Worm (Caenorhabditis elegans) whole organism, midembryonic: ENCODE measurements around the gene snap-1.

Source experiments
- T22C8.4 ChIP-seq: fragments of 200-800 bp; sonication (Bioruptor generic); IDR thresholded peaks from 2 replicates; pipeline ENCODE4 v1.3.6; 2022; ENCODE audit warnings: missing genetic modification characterization, missing compliant biosample characterization
- cog-1 ChIP-seq: sonication (generic microtip); optimal IDR thresholded peaks from 2 replicates; lab custom pipeline; 2016; ENCODE audit warnings: missing genetic modification characterization, missing compliant biosample characterization
- tab-1 ChIP-seq: fragments of 200-800 bp; sonication (Bioruptor generic); IDR thresholded peaks from 2 replicates; pipeline ENCODE4 v1.3.6; 2022; ENCODE audit warnings: missing genetic modification characterization, missing compliant biosample characterization

ce11 chrV:8129719-8130118 is 692 bp upstream of the snap-1 start:
- TF ChIP-seq cog-1 (tag; lab: Kevin White, UChicago) (no peak), tab-1 (no peak), T22C8.4 (no peak)
